Worm (Caenorhabditis elegans) whole organism, L4 larva: Measurements from ENCODE around the gene spp-28.

Source experiments
- D1046.2 ChIP-seq: fragments of 200-800 bp; sonication (Bioruptor generic); IDR thresholded peaks from 2 replicates; pipeline ENCODE4 v1.3.6; 2022; ENCODE audit warnings: missing genetic modification characterization, missing compliant biosample characterization
- F37D6.2 ChIP-seq: sonication (generic microtip); optimal IDR thresholded peaks from 2 replicates; lab custom pipeline; 2016; ENCODE audit warnings: mild to moderate bottlenecking, missing genetic modification characterization, missing compliant biosample characterization
- F49E8.2 ChIP-seq: sonication (generic microtip); optimal IDR thresholded peaks from 2 replicates; lab custom pipeline; 2016; ENCODE audit warnings: missing compliant biosample characterization, mild to moderate bottlenecking, missing genetic modification characterization, borderline replicate concordance
- R02D3.7 ChIP-seq: fragments of 150-350 bp; sonication (generic microtip); optimal IDR thresholded peaks from 3 replicates; lab custom pipeline; 2014; ENCODE audit warnings: missing biosample characterization, missing genetic modification characterization
- Y48G9A.11 ChIP-seq: fragments of 200-800 bp; sonication (Bioruptor generic); IDR thresholded peaks from 2 replicates; pipeline ENCODE4 v1.3.6; 2022; ENCODE audit warnings: missing genetic modification reagents, missing genetic modification characterization, missing compliant biosample characterization
- Y75B8A.6 ChIP-seq: fragments of 200-800 bp; sonication (Bioruptor generic); IDR thresholded peaks from 2 replicates; pipeline ENCODE4 v1.3.6; 2022; ENCODE audit warnings: missing genetic modification reagents, missing genetic modification characterization, missing compliant biosample characterization
- ZK337.2 ChIP-seq: fragments of 200-800 bp; sonication (Bioruptor generic); IDR thresholded peaks from 2 replicates; pipeline ENCODE4 v1.3.6; 2022; ENCODE audit warnings: missing genetic modification reagents, missing genetic modification characterization, missing compliant biosample characterization
- aha-1 ChIP-seq: fragments of 150-350 bp; peaks from one replicate; lab custom pipeline; 2014; ENCODE audit warnings: missing biosample characterization, missing genetic modification characterization
- attf-4 ChIP-seq: sonication (generic microtip); optimal IDR thresholded peaks from 3 replicates; lab custom pipeline; 2017; ENCODE audit warnings: missing biosample characterization, missing genetic modification characterization
- ceh-20 ChIP-seq: fragments of 200-800 bp; sonication (Bioruptor generic); IDR thresholded peaks from 2 replicates; pipeline ENCODE4 v1.3.6; 2022; ENCODE audit warnings: missing genetic modification reagents, missing genetic modification characterization, missing compliant biosample characterization
- ces-1 ChIP-seq: fragments of 150-350 bp; sonication (generic microtip); optimal IDR thresholded peaks from 4 replicates; lab custom pipeline; 2014; ENCODE audit warnings: missing biosample characterization, missing genetic modification reagents, missing genetic modification characterization
- cey-2 ChIP-seq: sonication (generic microtip); optimal IDR thresholded peaks from 3 replicates; lab custom pipeline; 2017; ENCODE audit warnings: missing genetic modification characterization, mild to moderate bottlenecking, missing compliant biosample characterization, antibody characterized with exemption, borderline replicate concordance; ENCODE audit not compliant: insufficient read depth
- ctbp-1 ChIP-seq: fragments of 200-800 bp; sonication (Bioruptor generic); IDR thresholded peaks from 2 replicates; pipeline ENCODE4 v1.3.6; 2022; ENCODE audit warnings: missing genetic modification reagents, missing genetic modification characterization, missing compliant biosample characterization
- daf-19 ChIP-seq: fragments of 200-800 bp; sonication (Bioruptor generic); conservative IDR thresholded peaks from 2 replicates; pipeline ENCODE4 v1.3.6; 2022; ENCODE audit warnings: missing genetic modification characterization, missing compliant biosample characterization
- dmd-6 ChIP-seq: fragments of 200-800 bp; sonication (Bioruptor generic); IDR thresholded peaks from 2 replicates; pipeline ENCODE4 v1.3.6; 2022; ENCODE audit warnings: missing genetic modification reagents, missing genetic modification characterization, missing compliant biosample characterization
- dmd-8 ChIP-seq: fragments of 200-800 bp; sonication (Bioruptor generic); IDR thresholded peaks from 2 replicates; pipeline ENCODE4 v1.3.6; 2022; ENCODE audit warnings: missing genetic modification characterization, missing compliant biosample characterization
- egl-43 ChIP-seq: fragments of 200-800 bp; sonication (Bioruptor generic); IDR thresholded peaks from 2 replicates; pipeline ENCODE4 v1.3.6; 2022; ENCODE audit warnings: missing genetic modification reagents, missing genetic modification characterization, missing compliant biosample characterization
- jun-1 ChIP-seq: fragments of 150-350 bp; optimal IDR thresholded peaks from 2 replicates; lab custom pipeline; 2014; ENCODE audit warnings: missing biosample characterization, missing genetic modification reagents, missing genetic modification characterization
- lin-13 ChIP-seq: fragments of 150-350 bp; optimal IDR thresholded peaks from 2 replicates; lab custom pipeline; 2014; ENCODE audit warnings: missing biosample characterization, missing genetic modification reagents, missing genetic modification characterization
- madf-5 ChIP-seq, 2 experiments: fragments of 200-800 bp; sonication (Bioruptor generic); IDR thresholded peaks; 2 replicates each; pipeline ENCODE4 v1.3.6; 2022; ENCODE audit warnings: missing compliant biosample characterization in 2 of 2, missing genetic modification characterization in 2 of 2
- mes-2 ChIP-seq: sonication (generic microtip); optimal IDR thresholded peaks from 2 replicates; lab custom pipeline; 2016; ENCODE audit warnings: missing genotype, mild to moderate bottlenecking, missing genetic modification characterization, missing compliant biosample characterization; ENCODE audit not compliant: poor library complexity, severe bottlenecking
- mxl-3 ChIP-seq: fragments of 200-800 bp; sonication (Bioruptor generic); optimal IDR thresholded peaks from 2 replicates; lab custom pipeline; 2018; ENCODE audit warnings: mild to moderate bottlenecking, missing genetic modification characterization, missing compliant biosample characterization
- nhr-102 ChIP-seq: sonication (generic microtip); optimal IDR thresholded peaks from 2 replicates; lab custom pipeline; 2016; ENCODE audit warnings: mild to moderate bottlenecking, missing genetic modification characterization, moderate library complexity, missing compliant biosample characterization
- nhr-237 ChIP-seq: sonication (generic microtip); optimal IDR thresholded peaks from 2 replicates; lab custom pipeline; 2017; ENCODE audit warnings: missing biosample characterization, missing genetic modification characterization
- nhr-25 ChIP-seq: sonication (generic microtip); optimal IDR thresholded peaks from 2 replicates; lab custom pipeline; 2017; ENCODE audit warnings: missing genetic modification characterization, mild to moderate bottlenecking, missing compliant biosample characterization, antibody characterized with exemption, moderate library complexity, borderline replicate concordance; ENCODE audit not compliant: insufficient read depth
- nhr-6 ChIP-seq: fragments of 150-350 bp; optimal IDR thresholded peaks from 2 replicates; lab custom pipeline; 2014; ENCODE audit warnings: missing biosample characterization, missing genetic modification characterization
- pha-4 ChIP-seq, 2 experiments: fragments of 150-350 bp in 1 of 2; fragments of 200-800 bp in 1 of 2; sonication (Bioruptor generic) in 1 of 2; IDR thresholded peaks in 1 of 2; optimal IDR thresholded peaks in 1 of 2; 2 replicates each; pipeline versions ENCODE4 v1.3.6 to Lab custom; 2014 to 2022; ENCODE audit warnings: missing genetic modification characterization in 2 of 2, missing genetic modification reagents in 2 of 2, missing biosample characterization in 1 of 2, missing compliant biosample characterization in 1 of 2
- php-3 ChIP-seq: fragments of 200-800 bp; sonication (Bioruptor generic); IDR thresholded peaks from 2 replicates; pipeline ENCODE4 v1.3.6; 2022; ENCODE audit warnings: missing genetic modification reagents, missing genetic modification characterization, missing compliant biosample characterization
- rbr-2 ChIP-seq: sonication (generic microtip); optimal IDR thresholded peaks from 2 replicates; lab custom pipeline; 2016; ENCODE audit warnings: missing genotype, missing genetic modification characterization, missing compliant biosample characterization
- set-16 ChIP-seq: fragments of 200-800 bp; sonication (Bioruptor generic); IDR thresholded peaks from 2 replicates; pipeline ENCODE4 v1.3.6; 2022; ENCODE audit warnings: missing genetic modification reagents, missing genetic modification characterization, missing compliant biosample characterization
- skn-1 ChIP-seq: fragments of 150-350 bp; optimal IDR thresholded peaks from 2 replicates; lab custom pipeline; 2014; ENCODE audit warnings: missing biosample characterization, missing genetic modification characterization
- snpc-1.2 ChIP-seq: fragments of 200-800 bp; sonication (Bioruptor generic); IDR thresholded peaks from 2 replicates; pipeline ENCODE4 v1.3.6; 2022; ENCODE audit warnings: missing genetic modification reagents, missing genetic modification characterization, missing compliant biosample characterization
- snpc-4 ChIP-seq: fragments of 150-350 bp; optimal IDR thresholded peaks from 2 replicates; lab custom pipeline; 2014; ENCODE audit warnings: missing biosample characterization, missing genetic modification characterization
- spr-3 ChIP-seq: fragments of 200-800 bp; sonication (Bioruptor generic); optimal IDR thresholded peaks from 2 replicates; lab custom pipeline; 2018; ENCODE audit warnings: mild to moderate bottlenecking, missing genetic modification characterization, missing compliant biosample characterization
- tag-97 ChIP-seq: fragments of 200-800 bp; sonication (Bioruptor generic); IDR thresholded peaks from 2 replicates; pipeline ENCODE4 v1.3.6; 2022; ENCODE audit warnings: missing genetic modification characterization, missing compliant biosample characterization
- unc-39 ChIP-seq: sonication (generic microtip); optimal IDR thresholded peaks from 2 replicates; lab custom pipeline; 2017; ENCODE audit warnings: missing biosample characterization, missing genetic modification characterization
- zfp-3 ChIP-seq: fragments of 200-800 bp; sonication (Bioruptor generic); conservative IDR thresholded peaks from 2 replicates; pipeline ENCODE4 v1.3.6; 2022; ENCODE audit warnings: missing genetic modification reagents, missing genetic modification characterization, missing compliant biosample characterization

The spp-28 gene

ce11 chrIII:4195306-4196008 lies 5.3 kb upstream of the spp-28 start (continued):
- no peak for TF ChIP-seq skn-1
- TF ChIP-seq Y75B8A.6 (GFP tag; lab: Robert Waterston, UW), result peak; percentile 56; the same call in 1 of the 2 replicates
- peak; percentile 90 for TF ChIP-seq nhr-102 (tag; lab: Kevin White, UChicago)
- no peak for TF ChIP-seq madf-5 (GFP tag; IDR thresholded peaks at IDR 0.05; lab: Robert Waterston, UW)
- TF ChIP-seq snpc-1.2 (GFP tag; lab: Robert Waterston, UW), result peak; percentile 71
- peak; percentile 63 for TF ChIP-seq jun-1 (tag; lab: Kevin White, UChicago)
- TF ChIP-seq unc-39 (tag; lab: Kevin White, UChicago), result no peak
- TF ChIP-seq nhr-25 (tag; lab: Kevin White, UChicago), result no peak
- TF ChIP-seq F37D6.2 (tag; lab: Kevin White, UChicago), result peak; percentile 45
- no peak for TF ChIP-seq F49E8.2
- peak; percentile 26 for TF ChIP-seq lin-13 (GFP tag; lab: Kevin White, UChicago)
- peak; percentile 30; the same call in 1 of the 2 replicates for TF ChIP-seq dmd-6 (GFP tag; lab: Robert Waterston, UW)
- peak; percentile 77 for TF ChIP-seq Y48G9A.11 (GFP tag; lab: Robert Waterston, UW)
- no peak; the same call in 1 of the 2 replicates for TF ChIP-seq D1046.2 (GFP tag; lab: Robert Waterston, UW)
- no peak for TF ChIP-seq cey-2 (tag; lab: Kevin White, UChicago)
- peak; percentile 72 for TF ChIP-seq spr-3 (GFP tag; lab: Kevin White, UChicago)
- peak; percentile 15; the same call in 1 of the 2 replicates for TF ChIP-seq ceh-20 (GFP tag; lab: Robert Waterston, UW)
- TF ChIP-seq tag-97, result no peak
- TF ChIP-seq mxl-3 (GFP tag; lab: Kevin White, UChicago), result peak; percentile 43
- TF ChIP-seq ces-1 (GFP tag; lab: Kevin White, UChicago), result peak; percentile 38
- no peak for TF ChIP-seq nhr-237 (tag; lab: Kevin White, UChicago)
- peak; percentile 95 for TF ChIP-seq zfp-3 (GFP tag; lab: Robert Waterston, UW)
- no peak for TF ChIP-seq snpc-4 (tag; lab: Kevin White, UChicago)
- peak; percentile 34 for TF ChIP-seq nhr-6 (tag; lab: Kevin White, UChicago)
- peak; percentile 69 for TF ChIP-seq attf-4 (tag; lab: Kevin White, UChicago)
- peak; percentile 43 for TF ChIP-seq rbr-2 (tag; lab: Kevin White, UChicago)
- TF ChIP-seq php-3 (GFP tag; lab: Robert Waterston, UW), result peak; percentile 36
- TF ChIP-seq ctbp-1 (GFP tag; lab: Robert Waterston, UW), result peak; percentile 81
- TF ChIP-seq daf-19 (GFP tag; lab: Robert Waterston, UW), result peak; percentile 82

ce11 chrIII:4194349-4195110 lies 4.4 kb upstream of the spp-28 start:
- 0 out of 2 replicates have a peak, but pooled peaks have one; percentile 35 for TF ChIP-seq ZK337.2 (GFP tag; lab: Robert Waterston, UW)
- peak; percentile 25; the same call in 1 of the 2 replicates for TF ChIP-seq set-16 (GFP tag; lab: Robert Waterston, UW)
- TF ChIP-seq egl-43 (GFP tag; lab: Robert Waterston, UW), result peak; percentile 60
- TF ChIP-seq mes-2 (tag; lab: Kevin White, UChicago), result no peak
- TF ChIP-seq pha-4 (GFP tag; IDR thresholded peaks at IDR 0.05; lab: Robert Waterston, UW), result 0 out of 2 replicates have a peak, but pooled peaks have one; percentile 14
- no peak for TF ChIP-seq pha-4 (tag; optimal IDR thresholded peaks at IDR 0.05; lab: Kevin White, UChicago)
- TF ChIP-seq R02D3.7 (tag; lab: Kevin White, UChicago), result no peak
- TF ChIP-seq dmd-8 (GFP tag; lab: Robert Waterston, UW), result no peak
- peak; percentile 97 for TF ChIP-seq aha-1 (tag; lab: Kevin White, UChicago)
